Fruit fly (Drosophila melanogaster): ENCODE results near the gene Rpt2.

Rpt2 gene

DNA sequence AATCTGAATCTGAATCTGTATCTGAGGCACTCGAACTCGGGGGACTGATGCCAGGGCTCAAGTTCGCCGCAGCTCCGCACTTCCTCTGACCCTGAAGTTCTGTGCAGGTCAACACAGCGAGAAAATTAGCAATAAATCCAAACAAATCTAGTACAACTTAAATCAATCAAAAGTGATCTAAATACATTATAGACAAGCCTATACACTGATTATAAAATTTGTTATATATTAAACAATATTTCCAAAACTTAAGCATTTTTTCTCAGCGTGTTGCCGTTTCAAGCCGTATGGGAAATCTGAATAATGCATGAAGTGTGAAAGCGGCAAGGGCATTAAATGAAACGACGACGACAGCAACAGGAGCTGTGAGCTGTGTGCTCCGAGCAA, 16.3 kb downstream of the Rpt2 start (continued):
- no peak for TF ChIP-seq Antp (GFP tag; optimal IDR thresholded peaks at IDR 0.05)
- peak; percentile 49 for TF ChIP-seq CG7839 (tag; optimal IDR thresholded peaks at IDR 0.05)
- peak; percentile 26; the same call in 1 of the 2 replicates for TF ChIP-seq CG6689 (GFP tag; IDR thresholded peaks at IDR 0.05)
- 0 out of 2 replicates have a peak, but pooled peaks have one; percentile 19 for TF ChIP-seq CkIIα-i1 (GFP tag; IDR thresholded peaks at IDR 0.05)
- TF ChIP-seq wdn (GFP tag; IDR thresholded peaks at IDR 0.05): 0 out of 2 replicates have a peak, but pooled peaks have one; percentile 37
- TF ChIP-seq CG10366 (GFP tag; IDR thresholded peaks at IDR 0.05): 0 out of 2 replicates have a peak, but pooled peaks have one; percentile 36
- TF ChIP-seq corto (GFP tag; optimal IDR thresholded peaks at IDR 0.05): peak; percentile 91
- TF ChIP-seq Nf-YB (GFP tag; optimal IDR thresholded peaks at IDR 0.05): no peak
- TF ChIP-seq CG34422 (GFP tag; IDR thresholded peaks at IDR 0.05): no peak
- TF ChIP-seq CG8388 (GFP tag; optimal IDR thresholded peaks at IDR 0.05): peak; percentile 4
- peak; percentile 53 for TF ChIP-seq CG2678 (tag; optimal IDR thresholded peaks at IDR 0.05)
- no peak for TF ChIP-seq jing (GFP tag; optimal IDR thresholded peaks at IDR 0.05)
- no peak for TF ChIP-seq CG30431 (GFP tag; optimal IDR thresholded peaks at IDR 0.05)
- TF ChIP-seq tgo (GFP tag; IDR thresholded peaks at IDR 0.05): no peak
- no peak for TF ChIP-seq pan (optimal IDR thresholded peaks at IDR 0.05)
- TF ChIP-seq pan (GFP tag; optimal IDR thresholded peaks at IDR 0.05 in 1 of 2, IDR thresholded peaks at IDR 0.05 in 1 of 2): peak in 1 of 2 experiments; percentile 73
- peak; percentile 34; the same call in 1 of the 2 replicates for TF ChIP-seq crol (GFP tag; IDR thresholded peaks at IDR 0.05)
- no peak for TF ChIP-seq CG2875 (GFP tag; optimal IDR thresholded peaks at IDR 0.05)
- peak; percentile 93 for TF ChIP-seq lbe (GFP tag; optimal IDR thresholded peaks at IDR 0.05)
- peak; percentile 27 for TF ChIP-seq tio (GFP tag; optimal IDR thresholded peaks at IDR 0.05)
- peak; percentile 40; the same call in 1 of the 2 replicates for TF ChIP-seq ttk (GFP tag; IDR thresholded peaks at IDR 0.05)

DNA sequence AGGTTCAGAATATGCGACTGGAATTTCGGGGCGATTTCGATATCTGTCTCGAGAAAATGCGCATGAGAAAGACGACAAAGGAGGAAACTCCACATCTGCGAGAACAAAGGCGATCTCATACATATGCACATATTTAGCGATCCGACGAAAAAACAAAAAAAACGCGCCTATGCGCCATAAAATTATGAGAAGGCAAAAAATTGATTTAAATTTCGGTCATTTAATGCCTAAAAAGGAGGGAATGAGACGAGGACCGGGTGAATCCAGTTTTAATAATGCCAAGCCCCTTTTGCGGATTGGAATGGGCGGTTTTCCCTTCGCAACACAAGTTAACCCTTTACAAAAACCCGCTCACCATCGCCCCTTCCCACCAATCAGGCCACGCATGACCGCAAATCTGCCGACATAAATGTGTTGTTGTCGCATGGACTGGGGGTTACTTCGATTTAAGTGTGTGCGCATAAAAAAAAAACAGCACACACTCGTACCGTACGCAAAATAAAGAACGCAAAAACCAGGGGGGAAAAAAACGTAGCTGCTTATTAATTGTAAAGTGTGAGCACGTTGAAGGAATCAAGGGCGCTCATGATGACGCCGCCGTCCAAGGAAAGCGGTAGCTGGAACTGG, 16.8 kb downstream of the Rpt2 start:
- TF ChIP-seq CG13287 (GFP tag; IDR thresholded peaks at IDR 0.05; ENCODE audit: partially characterized antibody): 0 out of 2 replicates have a peak, but pooled peaks have one; percentile 8
- peak; percentile 56 for TF ChIP-seq cwo (GFP tag; optimal IDR thresholded peaks at IDR 0.05)
- peak; percentile 67; the same call in 1 of the 2 replicates for TF ChIP-seq vvl (GFP tag; IDR thresholded peaks at IDR 0.05)
- peak; percentile 76 for TF ChIP-seq abd-A (tag; optimal IDR thresholded peaks at IDR 0.05)
- peak; percentile 65 for TF ChIP-seq sqz (GFP tag; optimal IDR thresholded peaks at IDR 0.05)
- TF ChIP-seq Med (GFP tag): peak; percentile 44
- TF ChIP-seq CG13624 (GFP tag; optimal IDR thresholded peaks at IDR 0.05): peak; percentile 15
- TF ChIP-seq pros (GFP tag; optimal IDR thresholded peaks at IDR 0.05): peak; percentile 18
- no peak for TF ChIP-seq rib (GFP tag; IDR thresholded peaks at IDR 0.05)
- no peak for TF ChIP-seq grau (tag; optimal IDR thresholded peaks at IDR 0.05)
- TF ChIP-seq CG11695 (GFP tag; IDR thresholded peaks at IDR 0.05): 0 out of 3 replicates have a peak, but pooled peaks have one; percentile 14
- no peak for TF ChIP-seq esg (GFP tag; conservative IDR thresholded peaks at IDR 0.05)
- peak; percentile 88; the same call in 2 of the 4 replicates for TF ChIP-seq chinmo (GFP tag; IDR thresholded peaks at IDR 0.05; ENCODE audit: partially characterized antibody)
- peak; percentile 88 for TF ChIP-seq sd (tag; optimal IDR thresholded peaks at IDR 0.05)
- TF ChIP-seq Side (GFP tag; optimal IDR thresholded peaks at IDR 0.05): no peak
- peak; percentile 25 for TF ChIP-seq CG13894 (tag; optimal IDR thresholded peaks at IDR 0.05)

DNA sequence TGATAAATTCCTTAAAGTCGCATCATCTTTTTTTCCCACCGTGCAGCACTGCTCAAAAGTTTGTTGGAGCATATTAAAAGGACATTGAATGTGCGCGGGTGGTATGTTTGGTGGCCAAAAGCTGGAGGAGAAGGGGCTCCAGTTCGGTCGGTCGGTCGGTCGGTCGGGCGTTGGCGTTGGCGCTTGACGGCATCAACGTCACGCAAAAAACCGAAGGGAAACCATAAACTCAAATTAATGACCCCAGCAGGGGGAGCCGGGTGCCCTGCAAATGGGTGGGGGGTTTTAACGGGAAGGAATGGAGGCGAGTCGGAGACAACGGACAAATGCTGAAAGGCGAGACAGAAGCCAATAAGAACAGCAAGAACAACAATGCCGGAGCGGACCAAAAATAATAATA, 19.0 kb downstream of the Rpt2 start:
- TF ChIP-seq Ets65A (GFP tag) (peak; percentile 33), NFAT (GFP tag; IDR thresholded peaks at IDR 0.05) (0 out of 2 replicates have a peak, but pooled peaks have one; percentile 37), pan (optimal IDR thresholded peaks at IDR 0.05) (no peak), pan (GFP tag; optimal IDR thresholded peaks at IDR 0.05 in 1 of 2, IDR thresholded peaks at IDR 0.05 in 1 of 2) (no peak), tio (GFP tag; optimal IDR thresholded peaks at IDR 0.05) (no peak), Med (GFP tag) (peak; percentile 45), vnd (GFP tag; IDR thresholded peaks at IDR 0.05; ENCODE audit: partially characterized antibody) (no peak), sr (GFP tag; IDR thresholded peaks at IDR 0.05) (peak; percentile 69; the same call in 2 of the 3 replicates), CG2889 (GFP tag; IDR thresholded peaks at IDR 0.05) (no peak), CG12769 (tag; optimal IDR thresholded peaks at IDR 0.05) (peak; percentile 30), sisA (GFP tag; IDR thresholded peaks at IDR 0.05) (no peak), crol (GFP tag; IDR thresholded peaks at IDR 0.05) (peak; percentile 74), abd-A (tag; optimal IDR thresholded peaks at IDR 0.05) (peak; percentile 12), CG8281 (tag; optimal IDR thresholded peaks at IDR 0.05) (no peak), BEAF-32 (GFP tag; optimal IDR thresholded peaks at IDR 0.05) (no peak)

All from whole organism, embryonic.